Worm (Caenorhabditis elegans): ENCODE data around the gene ubc-7.

The ubc-7 gene

DNA sequence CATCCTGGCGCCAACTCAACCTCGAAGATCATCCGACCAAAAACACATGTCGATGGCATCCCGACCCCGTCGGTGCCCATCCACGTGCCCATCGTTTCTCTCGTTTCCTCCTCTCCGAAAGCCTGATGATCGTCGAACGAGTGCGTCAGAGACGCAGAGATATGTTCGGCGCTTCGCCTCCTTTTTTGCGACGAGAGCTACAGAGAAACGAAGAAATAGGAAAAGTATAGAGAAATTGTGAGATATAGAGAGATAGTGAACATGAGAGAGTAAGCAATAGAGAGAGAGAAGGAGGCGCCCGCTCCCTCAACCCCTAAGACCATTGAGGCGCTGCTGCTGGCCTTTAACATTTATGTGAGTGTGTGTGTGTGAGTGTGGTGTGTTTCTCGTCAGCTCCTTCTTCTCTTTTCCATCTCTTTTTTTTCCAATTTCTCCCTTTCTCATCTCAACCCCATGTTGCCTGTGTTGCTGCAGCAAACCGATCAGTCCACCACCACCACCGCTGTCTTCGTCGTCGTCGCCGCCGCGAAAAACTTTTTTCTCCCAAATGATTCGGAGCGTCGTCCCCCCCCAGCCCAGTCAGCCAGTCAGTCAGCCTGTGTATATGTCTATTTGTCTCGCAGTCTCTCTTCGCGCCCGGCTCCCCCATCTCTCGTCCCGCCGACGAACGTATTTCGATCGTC lies 11.7 kb downstream of the ubc-7 start, which contains the start of gene hlh-11:
TSS of gene hlh-11 (plus strand) at position 633 of the 683 bp plus-strand sequence.
- TF ChIP-seq dao-5 (tag; optimal IDR thresholded peaks at IDR 0.05) (peak; percentile 37), him-1 (tag; optimal IDR thresholded peaks at IDR 0.05) (peak; percentile 89), W03F9.2 (tag; optimal IDR thresholded peaks at IDR 0.05) (peak; percentile 86)

DNA sequence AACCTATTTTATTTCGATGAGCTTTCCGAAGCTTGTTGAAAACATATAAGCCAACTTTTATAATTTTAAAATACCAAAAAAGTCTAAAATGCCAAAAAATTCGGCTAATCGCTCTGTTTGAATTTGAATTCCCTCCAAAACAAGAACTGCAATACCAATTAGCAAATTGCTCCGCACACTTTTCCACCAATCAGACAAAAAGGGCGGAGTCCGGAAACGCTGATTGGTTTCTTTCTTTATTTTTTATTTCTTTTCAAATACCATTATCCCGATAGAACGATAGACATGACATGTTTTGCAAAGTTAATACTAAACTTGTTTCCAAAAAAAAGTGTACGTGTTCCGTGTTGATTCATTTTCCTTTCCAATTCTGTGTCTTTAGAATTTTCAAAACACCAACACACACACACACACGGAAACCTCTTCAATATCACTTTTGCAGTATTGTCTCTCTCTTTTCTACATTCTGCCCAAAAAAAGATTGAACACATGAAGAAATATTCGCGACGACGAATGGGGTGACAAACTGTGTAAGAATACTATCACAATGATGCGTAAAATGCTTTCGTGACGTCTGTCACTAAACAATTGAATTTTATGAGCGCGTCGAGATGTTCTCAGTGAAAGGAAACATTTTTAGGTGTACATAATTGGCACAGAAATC lies 13.2 kb downstream of the ubc-7 start:
- TF ChIP-seq him-1 (tag; optimal IDR thresholded peaks at IDR 0.05) (no peak), W03F9.2 (tag; optimal IDR thresholded peaks at IDR 0.05) (no peak), dao-5 (tag; optimal IDR thresholded peaks at IDR 0.05) (no peak)

DNA sequence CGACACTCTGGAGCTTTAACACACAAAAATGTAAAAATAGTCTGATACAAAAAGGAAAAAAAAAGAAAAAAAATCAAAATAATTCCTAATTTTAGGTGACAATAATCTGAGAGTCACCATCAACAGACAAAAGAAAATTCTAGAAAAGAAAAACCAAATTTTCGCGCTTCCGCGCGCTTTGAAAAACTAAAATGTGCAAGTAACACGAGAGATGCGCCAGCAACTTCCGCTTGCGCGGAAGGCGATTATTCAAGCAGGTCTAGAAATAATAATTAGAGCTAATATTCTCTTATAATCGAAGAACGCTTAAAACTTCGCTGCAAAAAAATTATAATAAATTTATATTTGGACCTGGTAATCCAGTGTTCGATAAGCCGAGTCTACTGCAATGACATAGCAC lies 14.0 kb downstream of the ubc-7 start:
- no peak for TF ChIP-seq dao-5 (tag; optimal IDR thresholded peaks at IDR 0.05)
- TF ChIP-seq W03F9.2 (tag; optimal IDR thresholded peaks at IDR 0.05) = peak; percentile 61

DNA sequence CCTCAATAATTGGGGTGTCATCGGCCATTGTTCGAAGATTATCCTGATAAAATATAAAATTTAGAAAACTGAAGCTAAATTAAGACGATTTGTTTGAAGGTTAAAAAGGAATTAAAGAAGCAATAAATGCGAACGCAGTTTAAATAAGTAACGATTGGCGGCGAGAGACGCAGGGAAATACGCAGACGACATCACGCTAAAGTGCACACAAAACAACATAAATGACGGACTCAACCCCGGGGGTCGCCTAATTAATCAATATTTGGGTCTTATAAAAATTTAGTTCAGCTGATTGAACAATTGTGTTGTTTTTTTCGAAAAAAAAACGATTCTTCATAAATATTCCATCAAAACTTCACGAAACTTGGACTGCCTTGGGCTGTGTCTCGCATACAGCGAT lies 14.5 kb downstream of the ubc-7 start, which contains the start of gene hcp-3:
TSS of gene hcp-3 (minus strand) at position 45 of the 400 bp plus-strand sequence.
- no peak for TF ChIP-seq W03F9.2 (tag; optimal IDR thresholded peaks at IDR 0.05)
- no peak for TF ChIP-seq him-1 (tag; optimal IDR thresholded peaks at IDR 0.05)
- no peak for TF ChIP-seq dao-5 (tag; optimal IDR thresholded peaks at IDR 0.05)

DNA sequence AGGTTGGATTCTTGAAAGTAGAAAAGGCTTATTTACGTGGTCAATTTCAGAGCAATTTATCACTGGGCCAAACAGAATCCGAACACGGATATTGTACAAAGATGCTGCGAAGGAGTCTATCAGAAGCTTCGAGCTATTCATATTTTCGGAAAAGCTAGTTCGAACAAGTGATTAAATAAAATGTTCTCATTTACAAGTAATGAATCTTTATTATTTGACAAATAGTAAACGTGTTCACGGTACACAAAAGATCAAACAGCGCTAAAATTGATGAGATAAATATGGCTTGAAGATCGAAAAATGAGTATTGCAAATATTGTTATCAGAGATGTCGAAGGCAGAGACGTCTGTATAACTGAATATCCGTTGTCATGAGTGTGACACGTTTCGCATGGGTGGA lies 15.9 kb downstream of the ubc-7 start:
- TF ChIP-seq him-1 (tag; optimal IDR thresholded peaks at IDR 0.05) = no peak
- TF ChIP-seq W03F9.2 (tag; optimal IDR thresholded peaks at IDR 0.05) = no peak
- no peak for TF ChIP-seq dao-5 (tag; optimal IDR thresholded peaks at IDR 0.05)

DNA sequence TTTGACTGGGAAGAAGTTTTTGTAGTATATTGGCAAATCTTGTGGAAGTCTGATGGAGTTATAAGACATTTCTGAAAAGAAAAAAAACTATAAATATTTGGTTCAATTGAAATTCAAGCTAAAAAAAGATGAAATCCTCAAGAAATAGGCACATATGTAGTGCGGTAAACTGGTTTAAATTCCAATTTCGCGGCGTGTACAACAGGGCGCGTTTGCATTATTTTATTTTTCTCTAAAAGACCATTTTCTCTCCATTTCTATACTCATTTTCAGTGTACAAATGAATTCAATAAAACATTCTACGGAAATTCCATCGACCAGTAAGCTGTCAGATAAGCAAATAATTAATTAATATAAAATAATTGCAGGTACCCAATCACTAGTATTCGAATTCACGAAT lies 16.8 kb downstream of the ubc-7 start, which contains the start of the genes pri-1 and F58A4.6:
TSS of gene pri-1 (minus strand) at position 71 of the 400 bp plus-strand sequence.
TSS of gene F58A4.6 (plus strand) at position 272 of the 400 bp plus-strand sequence.
- no peak for TF ChIP-seq him-1 (tag; optimal IDR thresholded peaks at IDR 0.05)
- TF ChIP-seq dao-5 (tag; optimal IDR thresholded peaks at IDR 0.05) = no peak
- TF ChIP-seq W03F9.2 (tag; optimal IDR thresholded peaks at IDR 0.05) = no peak

DNA sequence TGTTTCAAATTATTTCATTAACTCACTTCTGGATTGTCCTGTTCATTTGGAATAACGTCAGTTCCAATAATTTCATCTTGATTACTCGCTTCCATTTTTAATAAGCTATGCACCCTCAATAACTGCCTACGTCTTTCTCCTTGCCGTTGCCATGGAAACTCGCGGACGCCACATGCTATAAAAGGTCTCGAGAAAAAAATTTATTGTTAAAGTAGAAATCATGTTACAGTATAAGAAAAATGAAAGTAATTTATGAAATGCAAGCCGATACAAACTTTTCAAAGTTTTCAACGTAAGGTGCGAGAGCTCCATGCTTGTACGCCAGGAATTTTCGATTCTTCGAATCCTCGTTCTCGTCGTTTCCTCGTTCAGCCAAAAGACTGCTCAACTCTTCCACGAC lies 18.9 kb downstream of the ubc-7 start, which contains the start of gene bbs-4:
TSS of gene bbs-4 (minus strand) at position 101 of the 400 bp plus-strand sequence.
- TF ChIP-seq W03F9.2 (tag; optimal IDR thresholded peaks at IDR 0.05) (no peak), him-1 (tag; optimal IDR thresholded peaks at IDR 0.05) (no peak), dao-5 (tag; optimal IDR thresholded peaks at IDR 0.05) (no peak)

DNA sequence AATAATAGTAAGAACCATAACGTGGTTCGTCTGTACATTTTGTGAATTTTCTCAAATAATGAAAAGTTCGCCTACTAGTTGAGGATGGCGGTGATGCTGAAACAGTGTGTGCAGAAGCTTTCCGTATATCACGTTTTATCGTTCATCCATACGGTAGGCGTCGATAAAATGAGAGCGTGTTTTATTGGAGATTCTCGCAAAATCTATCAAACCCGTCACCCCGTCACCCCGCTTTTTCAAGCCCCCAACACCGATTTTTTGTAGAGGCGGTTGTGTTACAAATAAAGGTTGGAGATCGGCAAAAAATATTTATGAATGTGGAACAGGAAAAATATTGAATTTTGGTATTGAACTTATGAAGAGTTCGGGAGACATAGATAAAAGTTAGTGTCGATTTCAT lies 22.3 kb downstream of the ubc-7 start, which contains the start of gene clec-161:
TSS of gene clec-161 (minus strand) at position 101 of the 400 bp plus-strand sequence.
- no peak for TF ChIP-seq dao-5 (tag; optimal IDR thresholded peaks at IDR 0.05)
- TF ChIP-seq him-1 (tag; optimal IDR thresholded peaks at IDR 0.05) = no peak
- no peak for TF ChIP-seq W03F9.2 (tag; optimal IDR thresholded peaks at IDR 0.05)

DNA sequence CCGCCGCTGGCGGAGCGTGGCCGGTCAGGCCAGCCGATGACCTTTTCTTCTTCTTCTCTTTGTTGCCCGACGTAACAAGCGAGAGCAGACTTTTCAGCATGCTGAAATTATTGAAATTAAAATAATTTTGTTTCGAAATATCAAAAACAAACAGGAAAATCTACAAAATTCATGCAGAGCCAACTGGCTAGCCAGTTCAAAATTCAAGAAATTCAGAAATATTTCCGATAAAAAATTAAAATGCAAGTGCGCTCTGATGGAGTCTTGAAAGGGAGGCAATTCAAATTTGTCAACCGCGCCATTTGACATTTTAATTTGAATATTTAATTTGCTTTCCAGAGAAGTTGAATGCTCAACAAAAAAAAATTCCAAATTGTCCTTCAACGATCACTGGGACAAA lies 30.3 kb downstream of the ubc-7 start, which contains the start of gene F58A4.2:
TSS of gene F58A4.2 (minus strand) at position 101 of the 400 bp plus-strand sequence.
- TF ChIP-seq dao-5 (tag; optimal IDR thresholded peaks at IDR 0.05) (no peak), him-1 (tag; optimal IDR thresholded peaks at IDR 0.05) (no peak), W03F9.2 (tag; optimal IDR thresholded peaks at IDR 0.05) (no peak)

DNA sequence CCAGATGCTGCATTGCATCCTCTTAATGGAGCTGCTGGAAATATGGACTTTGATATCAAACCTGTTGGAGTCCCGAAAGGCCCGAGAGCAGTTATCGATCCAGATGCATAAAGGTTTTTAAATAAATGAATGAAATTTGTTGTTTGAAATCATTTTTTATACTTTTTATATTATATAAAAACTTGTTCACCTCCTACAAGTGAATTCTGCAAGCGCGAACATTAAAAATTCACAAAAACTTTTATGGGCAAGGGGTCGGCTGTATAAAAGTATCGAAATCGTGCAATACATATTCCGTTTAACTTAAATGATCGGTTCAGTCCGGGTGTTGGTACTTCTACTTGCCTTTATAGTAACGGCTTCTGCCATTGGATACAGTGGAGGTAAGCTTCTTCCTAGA lies 32.8 kb downstream of the ubc-7 start, which contains the start of gene F58A4.1:
TSS of gene F58A4.1 (plus strand) at position 301 of the 400 bp plus-strand sequence.
- TF ChIP-seq dao-5 (tag; optimal IDR thresholded peaks at IDR 0.05) (no peak), him-1 (tag; optimal IDR thresholded peaks at IDR 0.05) (no peak), W03F9.2 (tag; optimal IDR thresholded peaks at IDR 0.05) (no peak)

DNA sequence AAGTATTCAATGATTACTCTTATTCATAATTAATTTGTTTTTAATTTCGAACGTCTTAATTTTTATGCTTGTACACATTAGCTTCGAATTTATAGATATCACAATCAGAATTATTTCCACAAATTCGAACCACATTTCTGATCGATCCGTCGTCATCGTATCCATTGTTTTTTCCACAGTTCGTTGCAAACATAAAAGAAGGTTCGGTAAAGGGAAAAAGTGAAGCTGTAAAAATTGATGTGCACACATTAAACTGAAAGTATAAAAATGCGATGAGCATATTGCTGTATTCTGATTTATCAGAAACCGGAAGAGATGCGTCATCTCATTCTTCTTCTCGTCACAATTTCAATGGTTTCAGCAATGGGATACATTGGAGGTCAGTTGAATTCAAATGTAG lies 33.9 kb downstream of the ubc-7 start, which contains the start of gene C48B4.12:
TSS of gene C48B4.12 (plus strand) at position 301 of the 400 bp plus-strand sequence.
- no peak for TF ChIP-seq W03F9.2 (tag; optimal IDR thresholded peaks at IDR 0.05)

DNA sequence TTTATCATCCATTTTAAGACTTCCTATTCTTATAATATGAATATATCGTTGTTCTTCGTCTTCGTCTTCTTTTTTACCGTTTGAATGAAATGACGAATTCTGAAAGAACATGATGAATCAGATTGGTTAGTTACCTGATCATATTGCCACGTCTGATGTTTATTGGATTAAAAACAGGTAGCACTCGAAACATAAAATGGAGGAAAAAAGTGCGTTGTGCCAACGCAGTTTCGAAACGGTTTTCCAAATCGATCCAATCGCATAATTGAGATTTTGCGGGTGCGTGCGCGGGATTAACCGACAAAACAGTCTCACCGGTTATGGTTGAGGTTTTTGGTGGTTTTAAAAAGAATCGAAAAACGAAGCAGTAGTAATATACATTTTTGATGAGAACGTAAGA lies 35.4 kb downstream of the ubc-7 start, which contains the start of gene rom-2:
TSS of gene rom-2 (minus strand) at position 101 of the 400 bp plus-strand sequence.
- TF ChIP-seq him-1 (tag; optimal IDR thresholded peaks at IDR 0.05) (no peak), dao-5 (tag; optimal IDR thresholded peaks at IDR 0.05) (no peak), W03F9.2 (tag; optimal IDR thresholded peaks at IDR 0.05) (no peak)

DNA sequence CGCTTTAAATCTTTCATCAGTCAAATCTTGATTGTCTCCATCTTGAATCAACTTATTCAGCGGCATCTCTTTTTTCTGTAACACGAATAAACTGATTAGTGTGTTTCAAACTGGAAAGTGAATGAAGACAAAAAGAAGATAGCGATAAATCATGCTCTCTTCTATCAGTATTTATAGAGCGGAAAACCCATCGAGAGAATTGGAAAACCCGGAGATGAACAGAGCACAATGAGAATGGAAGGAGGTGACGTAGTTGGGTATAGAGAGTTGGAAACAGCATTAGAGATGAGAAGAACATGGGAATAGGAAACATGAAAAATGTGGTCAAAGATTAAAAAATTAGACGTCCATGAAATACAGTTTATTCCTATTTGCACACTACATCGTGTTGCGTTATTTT lies 38.8 kb downstream of the ubc-7 start, which contains the start of gene acox-1.5:
TSS of gene acox-1.5 (minus strand) at position 75 of the 400 bp plus-strand sequence.
- TF ChIP-seq W03F9.2 (tag; optimal IDR thresholded peaks at IDR 0.05) (no peak), him-1 (tag; optimal IDR thresholded peaks at IDR 0.05) (no peak), dao-5 (tag; optimal IDR thresholded peaks at IDR 0.05) (no peak)

DNA sequence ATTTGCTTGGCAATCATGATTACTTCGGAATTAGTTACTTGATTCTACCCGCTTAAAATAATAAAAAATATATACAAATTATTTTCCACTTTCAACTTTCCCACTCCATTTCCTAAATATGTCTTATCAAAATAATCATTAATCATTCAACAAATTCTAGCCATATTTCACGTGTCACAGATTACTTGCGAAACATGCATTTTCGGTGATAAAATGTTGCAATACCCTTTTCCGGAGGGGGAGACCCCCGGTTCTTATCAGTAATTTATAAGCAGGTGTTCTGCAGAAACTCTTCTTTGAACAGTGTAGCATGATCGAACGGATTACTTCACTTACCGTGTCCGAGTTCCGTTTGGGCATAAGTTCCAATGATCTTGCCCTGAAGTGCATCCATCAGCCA lies 40.8 kb downstream of the ubc-7 start:
- TF ChIP-seq W03F9.2 (tag; optimal IDR thresholded peaks at IDR 0.05) (no peak), him-1 (tag; optimal IDR thresholded peaks at IDR 0.05) (no peak), dao-5 (tag; optimal IDR thresholded peaks at IDR 0.05) (no peak)
